Worm (Caenorhabditis elegans) whole organism, young adult: ENCODE measurements around the gene rpl-16.

Source experiments
- B0019.2 ChIP-seq: fragments of 200-800 bp; sonication (Bioruptor generic); conservative IDR thresholded peaks from 2 replicates; pipeline ENCODE4 v1.3.6; 2022; ENCODE audit warnings: missing genetic modification reagents, missing genetic modification characterization, missing compliant biosample characterization
- F33H1.4 ChIP-seq: fragments of 200-800 bp; sonication (Bioruptor generic); IDR thresholded peaks from 2 replicates; pipeline ENCODE4 v1.3.6; 2022; ENCODE audit warnings: missing genetic modification reagents, missing genetic modification characterization, missing compliant biosample characterization
- K11D2.4 ChIP-seq: fragments of 200-800 bp; sonication (Bioruptor generic); IDR thresholded peaks from 2 replicates; pipeline ENCODE4 v1.3.6; 2022; ENCODE audit warnings: missing genetic modification reagents, missing genetic modification characterization, missing compliant biosample characterization
- Y53G8AR.9 ChIP-seq: fragments of 200-800 bp; sonication (Bioruptor generic); conservative IDR thresholded peaks from 2 replicates; pipeline ENCODE4 v1.3.6; 2022; ENCODE audit warnings: missing genetic modification reagents, missing genetic modification characterization, missing compliant biosample characterization
- Y79H2A.3 ChIP-seq: fragments of 200-800 bp; sonication (Bioruptor generic); conservative IDR thresholded peaks from 2 replicates; pipeline ENCODE4 v1.3.6; 2022; ENCODE audit warnings: missing genetic modification reagents, missing genetic modification characterization, missing compliant biosample characterization
- ama-1 ChIP-seq, 3 experiments: fragments of 150-350 bp in 1 of 3; sonication (generic microtip) in 2 of 3; optimal IDR thresholded peaks; 2 replicates each; lab custom pipeline; 2014 to 2018; ENCODE audit warnings: missing biosample characterization in 2 of 3, missing genetic modification characterization in 2 of 3, missing genetic modification reagents in 2 of 3

DNA sequence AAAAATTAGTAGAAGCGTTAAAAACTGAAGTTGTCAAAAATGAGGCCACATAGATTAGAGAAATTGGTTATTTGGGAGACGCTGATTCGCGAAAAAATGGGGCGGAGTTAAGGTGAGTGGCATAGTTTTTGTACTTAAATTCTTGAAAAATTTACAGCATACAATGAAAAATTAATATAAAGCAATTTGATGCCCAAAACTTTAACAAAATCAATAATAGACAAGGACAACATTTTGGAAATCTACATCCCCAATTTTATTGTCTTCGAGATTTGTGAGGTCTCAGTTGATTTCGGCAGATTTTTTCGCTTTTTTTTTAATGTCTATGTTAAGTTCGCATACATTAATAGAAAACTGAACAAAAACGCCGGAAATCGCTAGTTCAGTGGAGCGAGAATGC, 27.2 kb downstream of the rpl-16 start:
- TF ChIP-seq F33H1.4: no peak
- TF ChIP-seq K11D2.4 (GFP tag; lab: Robert Waterston, UW): no peak
- no peak for TF ChIP-seq B0019.2
- no peak for TF ChIP-seq ama-1 (optimal IDR thresholded peaks at IDR 0.05; lab: Kevin White, UChicago)
- TF ChIP-seq ama-1 (GFP tag; optimal IDR thresholded peaks at IDR 0.05; lab: Kevin White, UChicago): no peak
- no peak for TF ChIP-seq Y53G8AR.9 (GFP tag; lab: Robert Waterston, UW)
- TF ChIP-seq Y79H2A.3 (GFP tag; lab: Robert Waterston, UW): no peak
